Worm (Caenorhabditis elegans): ENCODE measurements around the gene zip-1.
"Not testable (repeated sequence)": the region's sequence is repeated elsewhere in the genome, so short reads cannot be mapped to it uniquely, and the experiment has no call there.

Gene zip-1

DNA sequence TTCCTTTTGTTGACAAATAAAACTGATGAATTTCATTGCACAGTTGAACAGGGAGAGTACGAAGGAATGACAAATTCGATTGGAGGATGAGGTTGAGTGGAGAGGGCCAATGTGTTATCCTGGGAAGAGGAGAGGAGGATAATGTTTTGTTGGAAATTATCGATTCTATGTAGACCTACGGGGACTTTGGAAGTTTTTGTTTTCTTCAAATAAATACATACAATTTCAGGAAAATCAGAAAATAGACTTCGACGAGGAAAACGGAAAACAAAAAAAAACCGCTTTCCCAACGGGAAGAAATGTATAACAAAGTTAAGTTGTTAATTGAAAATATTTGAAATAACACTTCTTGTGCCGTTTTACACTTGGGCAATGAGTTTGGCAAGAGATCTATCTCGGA lies 50.2 kb downstream of the zip-1 start, which contains the start of gene Y49E10.4:
Gene Y49E10.4, minus strand, starts transcription at position 101 of the 400 bp plus-strand sequence.
- TF ChIP-seq ztf-11 (tag; optimal IDR thresholded peaks at IDR 0.05); lin-39 (tag; optimal IDR thresholded peaks at IDR 0.05); unc-55 (GFP tag; optimal IDR thresholded peaks at IDR 0.05): not testable (repeated sequence)

DNA sequence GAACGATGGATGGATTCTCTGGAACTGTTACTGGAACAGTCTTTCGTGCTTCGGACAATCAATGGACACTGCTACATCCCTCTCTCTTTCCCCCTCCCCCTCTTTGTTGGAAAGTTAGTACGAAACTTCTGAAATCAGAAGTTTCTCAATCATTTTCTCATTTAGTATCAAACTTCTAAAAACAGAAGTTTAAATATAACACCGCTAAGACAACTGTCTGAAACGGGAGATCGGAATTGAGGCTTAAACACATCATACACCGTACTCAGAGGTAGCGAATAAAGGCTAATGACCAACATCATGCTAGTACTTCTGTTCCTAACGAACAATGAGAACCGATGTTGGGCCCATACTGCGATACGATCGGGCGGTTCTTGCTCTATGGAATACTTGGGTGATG lies 53.1 kb downstream of the zip-1 start, which contains the start of gene Y49E10.30:
Gene Y49E10.30, plus strand, starts transcription at position 301 of the 400 bp plus-strand sequence.
- not testable (repeated sequence) for TF ChIP-seq peb-1 (tag; optimal IDR thresholded peaks at IDR 0.05); ceh-82 (tag; optimal IDR thresholded peaks at IDR 0.05); ztf-1 (GFP tag; conservative IDR thresholded peaks at IDR 0.05)

DNA sequence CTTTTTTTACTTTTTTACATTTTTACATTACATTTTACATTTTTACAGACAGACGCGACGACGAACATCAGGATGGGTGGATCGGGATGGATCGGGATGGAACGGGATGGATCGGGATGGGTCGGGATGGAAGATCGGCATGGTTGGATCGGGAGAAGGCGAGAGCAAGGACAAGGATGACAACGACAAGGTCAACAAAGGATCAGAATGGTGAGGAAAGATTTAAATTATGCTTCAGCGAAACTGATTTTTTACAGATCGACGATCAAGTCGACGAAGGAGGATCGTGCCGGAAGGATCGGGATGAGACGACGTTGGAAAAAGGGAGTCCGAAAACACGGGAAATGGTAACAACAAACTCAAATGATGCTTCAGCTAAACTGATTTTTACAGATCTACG lies 54.6 kb downstream of the zip-1 start:
- TF ChIP-seq peb-1 (tag; optimal IDR thresholded peaks at IDR 0.05) (no peak), ceh-16 (tag; optimal IDR thresholded peaks at IDR 0.05) (no peak), Y55F3AM.14 (GFP tag; optimal IDR thresholded peaks at IDR 0.05) (no peak), ama-1 (optimal IDR thresholded peaks at IDR 0.05) (no peak), alr-1 (tag; optimal IDR thresholded peaks at IDR 0.05) (no peak), nhr-129 (tag; optimal IDR thresholded peaks at IDR 0.05) (no peak)

All from whole organism, L2 larva.